Fruit fly (Drosophila melanogaster) whole organism, embryonic: Measurements from ENCODE around the gene CG43915.

Experiments used
- Abd-B ChIP-seq: fragments of 200-800 bp; sonication (Bioruptor generic); optimal IDR thresholded peaks from 2 replicates; lab custom pipeline; 2018; ENCODE audit warnings: missing biosample characterization, mild to moderate bottlenecking, missing genetic modification characterization, moderate library complexity
- B-H1 ChIP-seq: fragments of 200-800 bp; sonication (Bioruptor generic); IDR thresholded peaks from 3 replicates; pipeline ENCODE4 v1.3.6; 2022; ENCODE audit warnings: missing biosample characterization, missing genetic modification characterization
- CG10209 ChIP-seq: fragments of 200-800 bp; sonication (Bioruptor generic); optimal IDR thresholded peaks from 3 replicates; lab custom pipeline; 2017; ENCODE audit warnings: missing biosample characterization, mild to moderate bottlenecking, missing genetic modification characterization, missing genetic modification reagents
- CG12659 ChIP-seq: fragments of 200-800 bp; sonication (Bioruptor generic); optimal IDR thresholded peaks from 3 replicates; lab custom pipeline; 2017; ENCODE audit warnings: mild to moderate bottlenecking, missing biosample characterization, missing genetic modification reagents, missing genetic modification characterization
- CG13775 ChIP-seq: fragments of 200-800 bp; sonication (Bioruptor generic); optimal IDR thresholded peaks from 3 replicates; lab custom pipeline; 2017; ENCODE audit warnings: missing biosample characterization, mild to moderate bottlenecking, missing genetic modification characterization
- CG14965 ChIP-seq: fragments of 200-800 bp; sonication (Bioruptor generic); optimal IDR thresholded peaks from 2 replicates; lab custom pipeline; 2016; ENCODE audit warnings: missing biosample characterization, missing genetic modification characterization, borderline replicate concordance
- CG15514 ChIP-seq: fragments of 200-800 bp; sonication (Bioruptor generic); optimal IDR thresholded peaks from 3 replicates; lab custom pipeline; 2017; ENCODE audit warnings: missing biosample characterization, missing genetic modification characterization, mild to moderate bottlenecking, moderate library complexity, missing genetic modification reagents
- CG15601 ChIP-seq: fragments of 200-800 bp; sonication (Bioruptor generic); optimal IDR thresholded peaks from 3 replicates; lab custom pipeline; 2019; ENCODE audit warnings: missing biosample characterization, mild to moderate bottlenecking, missing genetic modification characterization, moderate library complexity
- CG15696 ChIP-seq: fragments of 200-800 bp; sonication (Bioruptor generic); optimal IDR thresholded peaks from 2 replicates; lab custom pipeline; 2019; ENCODE audit warnings: missing biosample characterization, mild to moderate bottlenecking, missing genetic modification characterization, moderate library complexity
- CG17912 ChIP-seq: fragments of 200-800 bp; sonication (Bioruptor generic); optimal IDR thresholded peaks from 2 replicates; lab custom pipeline; 2018; ENCODE audit warnings: missing biosample characterization, mild to moderate bottlenecking, missing genetic modification characterization
- CG18011 ChIP-seq: fragments of 200-800 bp; sonication (Bioruptor generic); optimal IDR thresholded peaks from 2 replicates; lab custom pipeline; 2017; ENCODE audit warnings: missing biosample characterization, missing genetic modification characterization, mild to moderate bottlenecking, moderate library complexity, missing genotype
- CG18599 ChIP-seq: fragments of 200-800 bp; sonication (Bioruptor generic); optimal IDR thresholded peaks from 3 replicates; lab custom pipeline; 2017; ENCODE audit warnings: missing biosample characterization, missing genetic modification characterization, mild to moderate bottlenecking, moderate library complexity, missing genetic modification reagents
- CG18619 ChIP-seq: fragments of 200-800 bp; sonication (Bioruptor generic); optimal IDR thresholded peaks from 3 replicates; lab custom pipeline; 2017; ENCODE audit warnings: missing biosample characterization, mild to moderate bottlenecking, missing genetic modification characterization
- CG2678 ChIP-seq: fragments of 200-800 bp; sonication (Bioruptor generic); optimal IDR thresholded peaks from 3 replicates; lab custom pipeline; 2019; ENCODE audit warnings: missing biosample characterization, mild to moderate bottlenecking, missing genetic modification characterization, moderate library complexity
- CG30403 ChIP-seq: fragments of 200-800 bp; sonication (Bioruptor generic); optimal IDR thresholded peaks from 3 replicates; lab custom pipeline; 2016; ENCODE audit warnings: missing biosample characterization, missing genetic modification characterization
- CG32767 ChIP-seq: fragments of 200-800 bp; sonication (Bioruptor generic); IDR thresholded peaks from 2 replicates; pipeline ENCODE4 v1.3.6; 2022; ENCODE audit warnings: missing biosample characterization, missing genetic modification characterization
- CG3281 ChIP-seq: fragments of 200-800 bp; sonication (Bioruptor generic); optimal IDR thresholded peaks from 3 replicates; lab custom pipeline; 2017; ENCODE audit warnings: missing biosample characterization, mild to moderate bottlenecking, missing genetic modification characterization
- CG5953 ChIP-seq: fragments of 200-800 bp; sonication (Bioruptor generic); IDR thresholded peaks from 2 replicates; pipeline ENCODE4 v1.3.6; 2022; ENCODE audit warnings: missing biosample characterization, missing genetic modification characterization
- CG6765 ChIP-seq: fragments of 200-800 bp; sonication (Bioruptor generic); optimal IDR thresholded peaks from 3 replicates; lab custom pipeline; 2017; ENCODE audit warnings: missing biosample characterization, mild to moderate bottlenecking, missing genetic modification characterization
- CG8290 ChIP-seq, 3 experiments: fragments of 200-800 bp; sonication (Bioruptor generic); optimal IDR thresholded peaks; 2 replicates each; lab custom pipeline; 2016 to 2019; ENCODE audit warnings: missing biosample characterization in 3 of 3, missing genetic modification characterization in 3 of 3, mild to moderate bottlenecking in 2 of 3, moderate library complexity in 1 of 3
- CG9215 ChIP-seq: fragments of 200-800 bp; sonication (Bioruptor generic); IDR thresholded peaks from 2 replicates; pipeline ENCODE4 v1.3.6; 2022; ENCODE audit warnings: missing biosample characterization, missing genetic modification characterization
- CG9727 ChIP-seq: fragments of 200-800 bp; sonication (Bioruptor generic); optimal IDR thresholded peaks from 3 replicates; lab custom pipeline; 2017; ENCODE audit warnings: missing biosample characterization, mild to moderate bottlenecking, missing genetic modification characterization
- CG9876 ChIP-seq: fragments of 200-800 bp; sonication (Bioruptor generic); optimal IDR thresholded peaks from 2 replicates; lab custom pipeline; 2016; ENCODE audit warnings: missing biosample characterization, missing genetic modification characterization
- CG9932 ChIP-seq: fragments of 200-800 bp; sonication (Bioruptor generic); IDR thresholded peaks from 2 replicates; pipeline ENCODE4 v1.3.6; 2022; ENCODE audit warnings: missing biosample characterization, missing genetic modification characterization
- CkIIα-i1 ChIP-seq: fragments of 200-800 bp; sonication (Bioruptor generic); IDR thresholded peaks from 2 replicates; pipeline ENCODE4 v1.3.6; 2022; ENCODE audit warnings: missing biosample characterization, missing genetic modification characterization
- Fer3 ChIP-seq: fragments of 200-800 bp; sonication (Bioruptor generic); optimal IDR thresholded peaks from 2 replicates; lab custom pipeline; 2018; ENCODE audit warnings: missing biosample characterization, mild to moderate bottlenecking, missing genetic modification characterization, moderate library complexity
- Hand ChIP-seq: fragments of 200-800 bp; sonication (Bioruptor generic); optimal IDR thresholded peaks from 2 replicates; lab custom pipeline; 2017; ENCODE audit warnings: mild to moderate bottlenecking, missing biosample characterization, missing genetic modification reagents, missing genetic modification characterization
- Hmr ChIP-seq: fragments of 200-800 bp; sonication (Bioruptor generic); optimal IDR thresholded peaks from 3 replicates; lab custom pipeline; 2017; ENCODE audit warnings: mild to moderate bottlenecking, missing biosample characterization, missing genetic modification reagents, missing genetic modification characterization
- Hr3 ChIP-seq: fragments of 200-800 bp; sonication (Bioruptor generic); optimal IDR thresholded peaks from 3 replicates; lab custom pipeline; 2016; ENCODE audit warnings: missing biosample characterization, missing genetic modification characterization
- NFAT ChIP-seq: fragments of 200-800 bp; sonication (Bioruptor generic); IDR thresholded peaks from 2 replicates; pipeline ENCODE4 v1.3.6; 2022; ENCODE audit warnings: missing biosample characterization, missing genetic modification characterization
- Neu2 ChIP-seq: fragments of 200-800 bp; sonication (Bioruptor generic); optimal IDR thresholded peaks from 3 replicates; lab custom pipeline; 2016; ENCODE audit warnings: missing biosample characterization, missing genetic modification characterization, borderline replicate concordance
- Nf-YB ChIP-seq: fragments of 200-800 bp; sonication (Bioruptor generic); optimal IDR thresholded peaks from 3 replicates; lab custom pipeline; 2019; ENCODE audit warnings: missing biosample characterization, mild to moderate bottlenecking, missing genetic modification characterization, moderate library complexity
- NfI ChIP-seq: fragments of 200-800 bp; sonication (Bioruptor generic); optimal IDR thresholded peaks from 3 replicates; lab custom pipeline; 2018; ENCODE audit warnings: missing biosample characterization, mild to moderate bottlenecking, missing genetic modification characterization, moderate library complexity
- Rx ChIP-seq: fragments of 200-800 bp; sonication (Bioruptor generic); IDR thresholded peaks from 2 replicates; pipeline ENCODE4 v1.3.6; 2022; ENCODE audit warnings: missing biosample characterization, missing genetic modification characterization
- Sox100B ChIP-seq: fragments of 200-800 bp; sonication (Bioruptor generic); optimal IDR thresholded peaks from 3 replicates; lab custom pipeline; 2018; ENCODE audit warnings: missing biosample characterization, mild to moderate bottlenecking, missing genetic modification characterization
- Xbp1 ChIP-seq: fragments of 200-800 bp; sonication (Bioruptor generic); optimal IDR thresholded peaks from 3 replicates; lab custom pipeline; 2016; ENCODE audit warnings: missing biosample characterization, mild to moderate bottlenecking, missing genetic modification characterization
- dpn ChIP-seq, 2 experiments: fragments of 200-800 bp; sonication (Bioruptor generic); optimal IDR thresholded peaks; 3 replicates each; lab custom pipeline; 2016; ENCODE audit warnings: missing biosample characterization in 2 of 2, missing genetic modification characterization in 2 of 2
- eve ChIP-seq, 2 experiments: fragments of >200 bp; optimal IDR thresholded peaks; 2 replicates each; lab custom pipeline; 2017; ENCODE audit warnings: missing biosample characterization in 2 of 2, missing genetic modification characterization in 2 of 2
- gro ChIP-seq: fragments of 200-800 bp; sonication (Bioruptor generic); optimal IDR thresholded peaks from 2 replicates; lab custom pipeline; 2016; ENCODE audit warnings: missing biosample characterization, missing genetic modification characterization
- hkb ChIP-seq, 2 experiments: fragments of 200-800 bp in 1 of 2; fragments of >200 bp in 1 of 2; sonication (Bioruptor generic) in 1 of 2; IDR thresholded peaks in 1 of 2; optimal IDR thresholded peaks in 1 of 2; 2 replicates each; pipeline versions ENCODE4 v1.3.6 to Lab custom; 2017 to 2022; ENCODE audit warnings: missing biosample characterization in 1 of 2, missing genetic modification characterization in 1 of 2
- ind ChIP-seq: fragments of 200-800 bp; sonication (Bioruptor generic); optimal IDR thresholded peaks from 3 replicates; lab custom pipeline; 2016; ENCODE audit warnings: missing biosample characterization, missing genetic modification characterization
- lbe ChIP-seq: fragments of 200-800 bp; sonication (Bioruptor generic); optimal IDR thresholded peaks from 2 replicates; lab custom pipeline; 2016; ENCODE audit warnings: missing biosample characterization, mild to moderate bottlenecking, missing genetic modification characterization
- nmo ChIP-seq: fragments of 200-800 bp; sonication (Bioruptor generic); optimal IDR thresholded peaks from 2 replicates; lab custom pipeline; 2018; ENCODE audit warnings: missing biosample characterization, mild to moderate bottlenecking, missing genetic modification characterization, moderate library complexity
- ro ChIP-seq: fragments of 200-800 bp; sonication (Bioruptor generic); IDR thresholded peaks from 2 replicates; pipeline ENCODE4 v1.3.6; 2022; ENCODE audit warnings: missing biosample characterization, missing genetic modification characterization
- row ChIP-seq: fragments of 200-800 bp; sonication (Bioruptor generic); IDR thresholded peaks from 3 replicates; pipeline ENCODE4 v1.3.6; 2022; ENCODE audit warnings: missing biosample characterization, missing genetic modification characterization
- scrt ChIP-seq: fragments of 200-800 bp; sonication (Bioruptor generic); optimal IDR thresholded peaks from 2 replicates; lab custom pipeline; 2018; ENCODE audit warnings: missing biosample characterization, mild to moderate bottlenecking, missing genetic modification characterization, moderate library complexity
- slbo ChIP-seq: fragments of 200-800 bp; sonication (Bioruptor generic); IDR thresholded peaks from 2 replicates; pipeline ENCODE4 v1.3.6; 2022; ENCODE audit warnings: missing biosample characterization, missing genetic modification characterization
- sug ChIP-seq: fragments of 200-800 bp; optimal IDR thresholded peaks from 2 replicates; lab custom pipeline; 2019; ENCODE audit warnings: missing biosample characterization, mild to moderate bottlenecking, missing genetic modification characterization, moderate library complexity
- wor ChIP-seq: fragments of 200-800 bp; sonication (Bioruptor generic); IDR thresholded peaks from 2 replicates; pipeline ENCODE4 v1.3.6; 2022; ENCODE audit warnings: missing biosample characterization, missing genetic modification characterization

The CG43915 gene

DNA sequence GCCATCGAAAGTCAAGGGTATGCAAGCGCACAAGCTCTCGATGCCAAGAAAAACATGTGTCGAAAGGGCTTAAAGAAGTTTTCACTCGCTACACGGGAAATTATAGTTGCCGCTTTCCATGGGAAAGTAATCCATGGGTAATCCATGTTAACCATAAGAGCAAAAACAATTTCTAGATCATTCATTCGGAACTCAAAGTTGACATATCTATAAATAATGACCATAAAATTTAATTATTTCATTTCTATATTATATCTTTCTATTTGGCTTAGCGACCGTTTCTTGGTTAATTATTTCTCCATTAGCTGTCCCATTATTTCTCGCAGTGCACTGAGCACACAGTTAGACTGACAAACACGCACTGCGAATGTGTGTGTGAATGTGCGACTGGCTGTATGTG, 28.0 kb downstream of the CG43915 start (continued):
- TF ChIP-seq CG5953 (GFP tag; lab: Robert Waterston, UW) = no peak
- TF ChIP-seq CG9876 (GFP tag; lab: Kevin White, UChicago) = no peak
- no peak for TF ChIP-seq lbe (GFP tag; lab: Kevin White, UChicago)
- TF ChIP-seq CG15601 (tag; lab: Kevin White, UChicago) = peak; percentile 17
- TF ChIP-seq CG14965 (GFP tag; lab: Kevin White, UChicago) = no peak
- peak; percentile 25 for TF ChIP-seq Hr3 (GFP tag; lab: Kevin White, UChicago)
- peak; percentile 18; the same call in 1 of the 2 replicates for TF ChIP-seq CG9932 (GFP tag; lab: Robert Waterston, UW)
- peak; percentile 46 for TF ChIP-seq CG3281 (GFP tag; lab: Kevin White, UChicago)
- TF ChIP-seq Nf-YB (GFP tag; lab: Kevin White, UChicago) = peak; percentile 12
- TF ChIP-seq eve (GFP tag; optimal IDR thresholded peaks at IDR 0.05; lab: Kevin White, UChicago) = peak in 1 of 2 experiments; percentile 73
- TF ChIP-seq CG18599 = peak; percentile 49
- TF ChIP-seq CG15696 (tag; lab: Kevin White, UChicago) = no peak
- peak; percentile 28 for TF ChIP-seq Sox100B
- TF ChIP-seq row (GFP tag; lab: Robert Waterston, UW) = peak; percentile 62
- peak; percentile 33 for TF ChIP-seq CG30403
- no peak for TF ChIP-seq NFAT (GFP tag; lab: Robert Waterston, UW)
- TF ChIP-seq CG17912 (GFP tag; lab: Kevin White, UChicago) = no peak
- peak; percentile 53 for TF ChIP-seq CG2678 (tag; lab: Kevin White, UChicago)
- TF ChIP-seq CG10209 (GFP tag; lab: Kevin White, UChicago) = peak; percentile 52
- TF ChIP-seq CkIIα-i1 (GFP tag; lab: Robert Waterston, UW) = no peak
- TF ChIP-seq Fer3 (tag; lab: Kevin White, UChicago) = no peak
- TF ChIP-seq CG18619 (GFP tag; lab: Kevin White, UChicago) = peak; percentile 59
- TF ChIP-seq Hand (GFP tag; lab: Kevin White, UChicago) = peak; percentile 75
- TF ChIP-seq CG9215 (GFP tag; lab: Robert Waterston, UW) = peak; percentile 41; the same call in 1 of the 2 replicates
- peak; percentile 1 for TF ChIP-seq scrt
- TF ChIP-seq CG13775 (GFP tag; lab: Kevin White, UChicago) = peak; percentile 38
- TF ChIP-seq CG15514 = no peak
- TF ChIP-seq CG6765 = peak; percentile 4
- no peak for TF ChIP-seq CG32767 (GFP tag; lab: Robert Waterston, UW)
- TF ChIP-seq Neu2 (GFP tag; lab: Kevin White, UChicago) = no peak
- TF ChIP-seq CG8290 (GFP tag; optimal IDR thresholded peaks at IDR 0.05; lab: Kevin White, UChicago) = no peak
- TF ChIP-seq CG8290 (tag; optimal IDR thresholded peaks at IDR 0.05; lab: Kevin White, UChicago) = no peak
- TF ChIP-seq Abd-B (GFP tag; lab: Kevin White, UChicago) = peak; percentile 16
- TF ChIP-seq Hmr (GFP tag; lab: Kevin White, UChicago) = peak; percentile 64
- no peak for TF ChIP-seq hkb (optimal IDR thresholded peaks at IDR 0.05; lab: Kevin White, UChicago)
- TF ChIP-seq hkb (GFP tag; IDR thresholded peaks at IDR 0.05; lab: Robert Waterston, UW) = no peak
- TF ChIP-seq NfI (GFP tag; lab: Kevin White, UChicago) = peak; percentile 45
- TF ChIP-seq Xbp1 (GFP tag; lab: Kevin White, UChicago) = peak; percentile 54
- peak; percentile 46 for TF ChIP-seq CG12659 (GFP tag; lab: Kevin White, UChicago)
- no peak for TF ChIP-seq B-H1
- peak; percentile 9 for TF ChIP-seq CG18011
- TF ChIP-seq ind = peak; percentile 5
- TF ChIP-seq dpn (GFP tag; optimal IDR thresholded peaks at IDR 0.05; lab: Kevin White, UChicago) = peak in 1 of 2 experiments; percentile 21
- TF ChIP-seq gro (GFP tag; lab: Kevin White, UChicago) = no peak
- TF ChIP-seq wor = peak; percentile 33; the same call in 1 of the 2 replicates
- TF ChIP-seq CG9727 (GFP tag; lab: Kevin White, UChicago) = peak; percentile 59
- no peak for TF ChIP-seq Rx (GFP tag; lab: Robert Waterston, UW)
- peak; percentile 60 for TF ChIP-seq sug (tag; lab: Kevin White, UChicago)
- TF ChIP-seq slbo (GFP tag; lab: Robert Waterston, UW) = peak; percentile 22; the same call in 1 of the 2 replicates
- TF ChIP-seq ro (GFP tag; lab: Robert Waterston, UW) = no peak
- peak; percentile 49 for TF ChIP-seq nmo
